Worm (Caenorhabditis elegans) whole organism, late embryonic: ENCODE measurements around the gene C06A6.4.

Experiments
- C08G9.2 ChIP-seq: sonication (generic microtip); optimal IDR thresholded peaks from 2 replicates; lab custom pipeline; 2016; ENCODE audit warnings: mild to moderate bottlenecking, missing genetic modification characterization, moderate library complexity, missing compliant biosample characterization
- ahr-1 ChIP-seq: sonication (generic microtip); optimal IDR thresholded peaks from 2 replicates; lab custom pipeline; 2016; ENCODE audit warnings: missing genetic modification characterization, missing compliant biosample characterization
- ama-1 ChIP-seq: fragments of 150-350 bp; optimal IDR thresholded peaks from 2 replicates; lab custom pipeline; 2014
- ceh-14 ChIP-seq: sonication (generic microtip); optimal IDR thresholded peaks from 2 replicates; lab custom pipeline; 2016; ENCODE audit warnings: missing genotype, missing genetic modification characterization, missing compliant biosample characterization
- ceh-18 ChIP-seq: sonication (generic microtip); optimal IDR thresholded peaks from 2 replicates; lab custom pipeline; 2016; ENCODE audit warnings: missing genetic modification characterization, missing compliant biosample characterization
- ceh-2 ChIP-seq: sonication (generic microtip); optimal IDR thresholded peaks from 2 replicates; lab custom pipeline; 2016; ENCODE audit warnings: missing genotype, missing genetic modification characterization, missing compliant biosample characterization
- ceh-22 ChIP-seq: sonication (generic microtip); optimal IDR thresholded peaks from 2 replicates; lab custom pipeline; 2017; ENCODE audit warnings: missing biosample characterization, missing genetic modification characterization
- ceh-24 ChIP-seq: sonication (generic microtip); optimal IDR thresholded peaks from 2 replicates; lab custom pipeline; 2016; ENCODE audit warnings: mild to moderate bottlenecking, missing genetic modification characterization, missing compliant biosample characterization
- ceh-30 ChIP-seq: fragments of 150-350 bp; optimal IDR thresholded peaks from 2 replicates; lab custom pipeline; 2014; ENCODE audit warnings: missing biosample characterization, missing genetic modification characterization
- ceh-34 ChIP-seq: sonication (generic microtip); optimal IDR thresholded peaks from 2 replicates; lab custom pipeline; 2016; ENCODE audit warnings: mild to moderate bottlenecking, missing genetic modification characterization, missing compliant biosample characterization
- ceh-45 ChIP-seq: fragments of 200-800 bp; sonication (Bioruptor generic); IDR thresholded peaks from 2 replicates; pipeline ENCODE4 v1.3.6; 2022; ENCODE audit warnings: missing genetic modification reagents, missing genetic modification characterization, missing compliant biosample characterization
- ceh-48 ChIP-seq: sonication (generic microtip); optimal IDR thresholded peaks from 2 replicates; lab custom pipeline; 2016; ENCODE audit warnings: missing genetic modification characterization, inconsistent platforms, missing compliant biosample characterization
- ceh-6 ChIP-seq: fragments of 200-800 bp; sonication (Bioruptor generic); optimal IDR thresholded peaks from 2 replicates; lab custom pipeline; 2018; ENCODE audit warnings: mild to moderate bottlenecking, missing genetic modification characterization, missing compliant biosample characterization
- ceh-9 ChIP-seq: sonication (generic microtip); optimal IDR thresholded peaks from 2 replicates; lab custom pipeline; 2016; ENCODE audit warnings: mild to moderate bottlenecking, missing genetic modification characterization, inconsistent platforms, missing compliant biosample characterization
- che-1 ChIP-seq: sonication (generic microtip); optimal IDR thresholded peaks from 2 replicates; lab custom pipeline; 2016; ENCODE audit warnings: mild to moderate bottlenecking, missing genetic modification characterization, missing compliant biosample characterization
- dve-1 ChIP-seq: sonication (generic microtip); optimal IDR thresholded peaks from 2 replicates; lab custom pipeline; 2017; ENCODE audit warnings: antibody characterized with exemption, mild to moderate bottlenecking, missing genetic modification characterization, missing compliant biosample characterization
- elt-2 ChIP-seq: sonication (generic microtip); optimal IDR thresholded peaks from 2 replicates; lab custom pipeline; 2016; ENCODE audit warnings: missing genetic modification reagents, missing genetic modification characterization, missing compliant biosample characterization
- elt-4 ChIP-seq: sonication (generic microtip); optimal IDR thresholded peaks from 2 replicates; lab custom pipeline; 2016; ENCODE audit warnings: missing genetic modification characterization, missing compliant biosample characterization
- ets-4 ChIP-seq: sonication (generic microtip); optimal IDR thresholded peaks from 2 replicates; lab custom pipeline; 2016; ENCODE audit warnings: missing genetic modification characterization, missing compliant biosample characterization
- eyg-1 ChIP-seq: sonication (generic microtip); optimal IDR thresholded peaks from 2 replicates; lab custom pipeline; 2016; ENCODE audit warnings: missing genotype, missing genetic modification characterization, missing compliant biosample characterization
- fkh-10 ChIP-seq: fragments of 150-350 bp; optimal IDR thresholded peaks from 2 replicates; lab custom pipeline; 2014; ENCODE audit warnings: missing biosample characterization, missing genetic modification reagents, missing genetic modification characterization
- fkh-6 ChIP-seq: sonication (generic microtip); optimal IDR thresholded peaks from 2 replicates; lab custom pipeline; 2016; ENCODE audit warnings: missing genetic modification characterization, missing compliant biosample characterization
- gmeb-2 ChIP-seq: sonication (generic microtip); optimal IDR thresholded peaks from 2 replicates; lab custom pipeline; 2016; ENCODE audit warnings: missing genetic modification characterization, inconsistent platforms, missing compliant biosample characterization
- hlh-15 ChIP-seq: sonication (generic microtip); optimal IDR thresholded peaks from 2 replicates; lab custom pipeline; 2016; ENCODE audit warnings: missing genetic modification characterization, missing compliant biosample characterization
- hlh-6 ChIP-seq: sonication (generic microtip); optimal IDR thresholded peaks from 2 replicates; lab custom pipeline; 2016; ENCODE audit warnings: missing genotype, missing genetic modification characterization, missing compliant biosample characterization
- lim-6 ChIP-seq: sonication (generic microtip); optimal IDR thresholded peaks from 2 replicates; lab custom pipeline; 2016; ENCODE audit warnings: missing genetic modification characterization, missing compliant biosample characterization
- lin-11 ChIP-seq: fragments of 200-800 bp; sonication (Bioruptor generic); optimal IDR thresholded peaks from 2 replicates; lab custom pipeline; 2018; ENCODE audit warnings: mild to moderate bottlenecking, missing genetic modification characterization, missing compliant biosample characterization
- mec-3 ChIP-seq: sonication (generic microtip); optimal IDR thresholded peaks from 2 replicates; lab custom pipeline; 2016; ENCODE audit warnings: borderline replicate concordance, missing genetic modification characterization, missing compliant biosample characterization
- nfya-1 ChIP-seq: sonication (generic microtip); optimal IDR thresholded peaks from 2 replicates; lab custom pipeline; 2017; ENCODE audit warnings: missing genetic modification characterization, mild to moderate bottlenecking, missing compliant biosample characterization, antibody characterized with exemption, moderate library complexity
- nhr-11 ChIP-seq: fragments of 150-350 bp; optimal IDR thresholded peaks from 2 replicates; lab custom pipeline; 2014; ENCODE audit warnings: missing biosample characterization, missing genetic modification characterization
- npax-4 ChIP-seq: sonication (generic microtip); optimal IDR thresholded peaks from 2 replicates; lab custom pipeline; 2016; ENCODE audit warnings: missing genetic modification characterization, missing compliant biosample characterization
- pag-3 ChIP-seq: sonication (generic microtip); optimal IDR thresholded peaks from 2 replicates; lab custom pipeline; 2016; ENCODE audit warnings: missing compliant biosample characterization, missing genetic modification characterization, borderline replicate concordance
- pat-9 ChIP-seq: fragments of 200-800 bp; sonication (Bioruptor generic); optimal IDR thresholded peaks from 2 replicates; lab custom pipeline; 2018; ENCODE audit warnings: mild to moderate bottlenecking, missing genetic modification characterization, moderate library complexity, missing compliant biosample characterization
- pax-1 ChIP-seq: fragments of 150-350 bp; optimal IDR thresholded peaks from 2 replicates; lab custom pipeline; 2014; ENCODE audit warnings: missing biosample characterization, missing genetic modification characterization
- pha-2 ChIP-seq: sonication (generic microtip); optimal IDR thresholded peaks from 2 replicates; lab custom pipeline; 2017; ENCODE audit warnings: mild to moderate bottlenecking, missing genetic modification characterization, missing compliant biosample characterization
- pha-4 ChIP-seq: fragments of 150-350 bp; optimal IDR thresholded peaks from 2 replicates; lab custom pipeline; 2018; ENCODE audit warnings: missing biosample characterization, missing genetic modification reagents, missing genetic modification characterization
- ref-2 ChIP-seq: sonication (generic microtip); optimal IDR thresholded peaks from 2 replicates; lab custom pipeline; 2016; ENCODE audit warnings: missing genetic modification characterization, missing compliant biosample characterization
- rnt-1 ChIP-seq: sonication (generic microtip); optimal IDR thresholded peaks from 2 replicates; lab custom pipeline; 2016; ENCODE audit warnings: missing genetic modification characterization, missing compliant biosample characterization
- sdc-2 ChIP-seq: sonication (generic microtip); optimal IDR thresholded peaks from 2 replicates; lab custom pipeline; 2016; ENCODE audit warnings: missing genotype, missing genetic modification characterization, missing compliant biosample characterization
- sox-2 ChIP-seq: fragments of 200-800 bp; sonication (Bioruptor generic); IDR thresholded peaks from 2 replicates; pipeline ENCODE4 v1.3.6; 2022; ENCODE audit warnings: missing genetic modification reagents, missing genetic modification characterization, missing compliant biosample characterization
- sox-4 ChIP-seq: sonication (generic microtip); optimal IDR thresholded peaks from 2 replicates; lab custom pipeline; 2017; ENCODE audit warnings: mild to moderate bottlenecking, missing genetic modification characterization, inconsistent platforms, missing compliant biosample characterization
- syd-9 ChIP-seq: sonication (generic microtip); optimal IDR thresholded peaks from 2 replicates; lab custom pipeline; 2016; ENCODE audit warnings: mild to moderate bottlenecking, missing genetic modification characterization, moderate library complexity, missing compliant biosample characterization
- tbx-2 ChIP-seq: sonication (generic microtip); optimal IDR thresholded peaks from 2 replicates; lab custom pipeline; 2016; ENCODE audit warnings: missing genetic modification characterization, missing compliant biosample characterization
- tbx-7 ChIP-seq: sonication (generic microtip); optimal IDR thresholded peaks from 2 replicates; lab custom pipeline; 2016; ENCODE audit warnings: missing genotype, missing genetic modification characterization, missing compliant biosample characterization
- ttx-3 ChIP-seq: sonication (generic microtip); optimal IDR thresholded peaks from 2 replicates; lab custom pipeline; 2016; ENCODE audit warnings: missing genetic modification reagents, missing genetic modification characterization, missing compliant biosample characterization
- unc-3 ChIP-seq, 2 experiments: fragments of 200-800 bp in 1 of 2; sonication (Bioruptor generic) in 1 of 2; sonication (generic microtip) in 1 of 2; conservative IDR thresholded peaks in 1 of 2; optimal IDR thresholded peaks in 1 of 2; 2 replicates each; pipeline versions ENCODE4 v1.3.6 to Lab custom; 2016 to 2022; ENCODE audit warnings: missing compliant biosample characterization in 2 of 2, missing genetic modification characterization in 2 of 2, missing genetic modification reagents in 1 of 2
- unc-86 ChIP-seq: sonication (generic microtip); optimal IDR thresholded peaks from 2 replicates; lab custom pipeline; 2016; ENCODE audit warnings: missing genetic modification characterization, missing compliant biosample characterization
- zip-5 ChIP-seq: sonication (generic microtip); optimal IDR thresholded peaks from 2 replicates; lab custom pipeline; 2016; ENCODE audit warnings: missing genetic modification characterization, missing compliant biosample characterization
- ztf-16 ChIP-seq: sonication (generic microtip); optimal IDR thresholded peaks from 2 replicates; lab custom pipeline; 2017; ENCODE audit warnings: missing genetic modification characterization, missing compliant biosample characterization

C06A6.4 gene

ce11 chrIV:7849235-7849634 is 20.1 kb upstream of the C06A6.4 start:
- no peak for TF ChIP-seq sox-2 (GFP tag; lab: Robert Waterston, UW)
- TF ChIP-seq npax-4 (tag; lab: Kevin White, UChicago), result no peak
- TF ChIP-seq elt-4, result no peak
- TF ChIP-seq rnt-1, result no peak
- no peak for TF ChIP-seq gmeb-2
- TF ChIP-seq ceh-9 (tag; lab: Kevin White, UChicago), result no peak
- no peak for TF ChIP-seq C08G9.2

- TF ChIP-seq zip-5 (tag; lab: Kevin White, UChicago), result no peak
- no peak for TF ChIP-seq pag-3
Observed at ce11 chrIV:7846386-7846785, 17.3 kb upstream of the C06A6.4 start, which contains the start of gene C06A6.2. Gene C06A6.2 (plus strand): TSS chrIV:7846622.

- no peak for TF ChIP-seq pax-1
- no peak for TF ChIP-seq eyg-1 (tag; lab: Kevin White, UChicago)
- TF ChIP-seq ceh-9 (tag; lab: Kevin White, UChicago), result no peak
- peak; percentile 58 for TF ChIP-seq che-1
- peak; percentile 81 for TF ChIP-seq tbx-2 (tag; lab: Kevin White, UChicago)
- peak; percentile 74 for TF ChIP-seq rnt-1
- peak; percentile 36 for TF ChIP-seq tbx-7
- no peak for TF ChIP-seq lin-11 (tag; lab: Kevin White, UChicago)
- no peak for TF ChIP-seq ceh-45 (GFP tag; lab: Robert Waterston, UW)
- TF ChIP-seq fkh-6 (tag; lab: Kevin White, UChicago), result peak; percentile 34
- TF ChIP-seq mec-3 (tag; lab: Kevin White, UChicago), result no peak
- TF ChIP-seq ets-4, result peak; percentile 2
- peak; percentile 1 for TF ChIP-seq ceh-30 (tag; lab: Kevin White, UChicago)
- TF ChIP-seq fkh-10 (GFP tag; lab: Kevin White, UChicago), result no peak
- peak; percentile 4 for TF ChIP-seq pat-9 (tag; lab: Kevin White, UChicago)
- peak; percentile 12 for TF ChIP-seq sox-4 (tag; lab: Kevin White, UChicago)
- TF ChIP-seq zip-5 (tag; lab: Kevin White, UChicago), result peak; percentile 14
- no peak for TF ChIP-seq hlh-15 (tag; lab: Kevin White, UChicago)
- peak; percentile 77 for TF ChIP-seq ceh-34 (tag; lab: Kevin White, UChicago)
- no peak for TF ChIP-seq ttx-3
- no peak for TF ChIP-seq pha-4 (tag; lab: Kevin White, UChicago)
- peak; percentile 61 for TF ChIP-seq ceh-2
- no peak for TF ChIP-seq unc-86
- TF ChIP-seq ahr-1 (tag; lab: Kevin White, UChicago), result peak; percentile 1
- peak; percentile 42 for TF ChIP-seq elt-2 (tag; lab: Kevin White, UChicago)
- TF ChIP-seq lim-6 (tag; lab: Kevin White, UChicago), result peak; percentile 0
- peak; percentile 43 for TF ChIP-seq sdc-2 (tag; lab: Kevin White, UChicago)
- no peak for TF ChIP-seq ama-1
- TF ChIP-seq pha-2 (tag; lab: Kevin White, UChicago), result no peak
- TF ChIP-seq ceh-24, result no peak
- TF ChIP-seq unc-3 (GFP tag; conservative IDR thresholded peaks at IDR 0.05; lab: Robert Waterston, UW), result no peak
- TF ChIP-seq unc-3 (tag; optimal IDR thresholded peaks at IDR 0.05; lab: Kevin White, UChicago), result no peak
- no peak for TF ChIP-seq ztf-16 (tag; lab: Kevin White, UChicago)
- TF ChIP-seq nfya-1, result peak; percentile 84
- peak; percentile 84 for TF ChIP-seq ceh-18 (tag; lab: Kevin White, UChicago)
- no peak for TF ChIP-seq dve-1 (tag; lab: Kevin White, UChicago)
- TF ChIP-seq ref-2 (tag; lab: Kevin White, UChicago), result peak; percentile 87
- TF ChIP-seq ceh-48 (tag; lab: Kevin White, UChicago), result peak; percentile 42
- TF ChIP-seq gmeb-2, result no peak
- TF ChIP-seq syd-9, result peak; percentile 39
- peak; percentile 44 for TF ChIP-seq ceh-14 (tag; lab: Kevin White, UChicago)
- TF ChIP-seq nhr-11 (tag; lab: Kevin White, UChicago), result no peak
- TF ChIP-seq ceh-6 (GFP tag; lab: Kevin White, UChicago), result peak; percentile 55
- TF ChIP-seq ceh-22 (tag; lab: Kevin White, UChicago), result peak; percentile 64
- TF ChIP-seq elt-4, result no peak
- TF ChIP-seq C08G9.2, result peak; percentile 51
- peak; percentile 67 for TF ChIP-seq hlh-6 (tag; lab: Kevin White, UChicago)
Observed at ce11 chrIV:7845585-7845984, 16.5 kb upstream of the C06A6.4 start.
